Worm (Caenorhabditis elegans) whole organism, midembryonic: ENCODE results near the gene F44A2.5.

Experiments
- T22C8.4 ChIP-seq: fragments of 200-800 bp; sonication (Bioruptor generic); IDR thresholded peaks from 2 replicates; pipeline ENCODE4 v1.3.6; 2022; ENCODE audit warnings: missing genetic modification characterization, missing compliant biosample characterization
- flt-1 ChIP-seq: fragments of 200-800 bp; sonication (Bioruptor generic); IDR thresholded peaks from 2 replicates; pipeline ENCODE4 v1.3.6; 2022; ENCODE audit warnings: missing genetic modification characterization, missing compliant biosample characterization
- med-1 ChIP-seq: sonication (generic microtip); optimal IDR thresholded peaks from 2 replicates; lab custom pipeline; 2017; ENCODE audit warnings: missing genetic modification characterization, mild to moderate bottlenecking, missing compliant biosample characterization, antibody characterized with exemption, missing genetic modification reagents; ENCODE audit not compliant: insufficient read depth
- tab-1 ChIP-seq: fragments of 200-800 bp; sonication (Bioruptor generic); IDR thresholded peaks from 2 replicates; pipeline ENCODE4 v1.3.6; 2022; ENCODE audit warnings: missing genetic modification characterization, missing compliant biosample characterization

- TF ChIP-seq tab-1 (GFP tag; lab: Robert Waterston, UW) (no peak), med-1 (no peak), T22C8.4 (no peak), flt-1 (GFP tag; lab: Robert Waterston, UW) (no peak)
Measured at ce11 chrV:9322886-9323285, 25.5 kb downstream of the F44A2.5 start, which contains the start of gene tag-153.
